Worm (Caenorhabditis elegans) whole organism, L4 larva: ENCODE data around the gene H20E11.3.

Experiments used
- D1046.2 ChIP-seq: fragments of 200-800 bp; sonication (Bioruptor generic); IDR thresholded peaks from 2 replicates; pipeline ENCODE4 v1.3.6; 2022; ENCODE audit warnings: missing genetic modification characterization, missing compliant biosample characterization
- F10B5.3 ChIP-seq: sonication (generic microtip); optimal IDR thresholded peaks from 2 replicates; lab custom pipeline; 2016; ENCODE audit warnings: mild to moderate bottlenecking, missing genetic modification characterization, missing compliant biosample characterization
- Y105C5A.15 ChIP-seq: fragments of 200-800 bp; sonication (Bioruptor generic); IDR thresholded peaks from 2 replicates; pipeline ENCODE4 v1.3.6; 2022; ENCODE audit warnings: missing genetic modification characterization, missing compliant biosample characterization
- Y5F2A.4 ChIP-seq: fragments of 200-800 bp; sonication (Bioruptor generic); optimal IDR thresholded peaks from 2 replicates; lab custom pipeline; 2018; ENCODE audit warnings: mild to moderate bottlenecking, missing genetic modification characterization, missing compliant biosample characterization
- Y75B8A.6 ChIP-seq: fragments of 200-800 bp; sonication (Bioruptor generic); IDR thresholded peaks from 2 replicates; pipeline ENCODE4 v1.3.6; 2022; ENCODE audit warnings: missing genetic modification reagents, missing genetic modification characterization, missing compliant biosample characterization
- aha-1 ChIP-seq: fragments of 150-350 bp; peaks from one replicate; lab custom pipeline; 2014; ENCODE audit warnings: missing biosample characterization, missing genetic modification characterization
- attf-4 ChIP-seq: sonication (generic microtip); optimal IDR thresholded peaks from 3 replicates; lab custom pipeline; 2017; ENCODE audit warnings: missing biosample characterization, missing genetic modification characterization
- ceh-20 ChIP-seq: fragments of 200-800 bp; sonication (Bioruptor generic); IDR thresholded peaks from 2 replicates; pipeline ENCODE4 v1.3.6; 2022; ENCODE audit warnings: missing genetic modification reagents, missing genetic modification characterization, missing compliant biosample characterization
- ceh-44 ChIP-seq: fragments of 200-800 bp; sonication (Bioruptor generic); IDR thresholded peaks from 2 replicates; pipeline ENCODE4 v1.3.6; 2022; ENCODE audit warnings: missing genetic modification reagents, missing genetic modification characterization, missing compliant biosample characterization
- ceh-62 ChIP-seq: sonication (generic microtip); optimal IDR thresholded peaks from 2 replicates; lab custom pipeline; 2017; ENCODE audit warnings: missing biosample characterization, missing genetic modification characterization
- ces-1 ChIP-seq: fragments of 150-350 bp; sonication (generic microtip); optimal IDR thresholded peaks from 4 replicates; lab custom pipeline; 2014; ENCODE audit warnings: missing biosample characterization, missing genetic modification reagents, missing genetic modification characterization
- cey-2 ChIP-seq: sonication (generic microtip); optimal IDR thresholded peaks from 3 replicates; lab custom pipeline; 2017; ENCODE audit warnings: missing genetic modification characterization, mild to moderate bottlenecking, missing compliant biosample characterization, antibody characterized with exemption, borderline replicate concordance; ENCODE audit not compliant: insufficient read depth
- daf-12 ChIP-seq: fragments of 150-350 bp; optimal IDR thresholded peaks from 2 replicates; lab custom pipeline; 2014; ENCODE audit warnings: missing biosample characterization, missing genetic modification reagents, missing genetic modification characterization
- daf-16 ChIP-seq, 3 experiments: sonication (generic microtip); optimal IDR thresholded peaks; 2 replicates each; lab custom pipeline; 2016 to 2017; ENCODE audit warnings: missing genetic modification characterization in 3 of 3, missing genetic modification reagents in 3 of 3, mild to moderate bottlenecking in 2 of 3, missing compliant biosample characterization in 2 of 3, missing biosample characterization in 1 of 3, moderate library complexity in 1 of 3
- daf-19 ChIP-seq: fragments of 200-800 bp; sonication (Bioruptor generic); conservative IDR thresholded peaks from 2 replicates; pipeline ENCODE4 v1.3.6; 2022; ENCODE audit warnings: missing genetic modification characterization, missing compliant biosample characterization
- dmd-6 ChIP-seq: fragments of 200-800 bp; sonication (Bioruptor generic); IDR thresholded peaks from 2 replicates; pipeline ENCODE4 v1.3.6; 2022; ENCODE audit warnings: missing genetic modification reagents, missing genetic modification characterization, missing compliant biosample characterization
- dmd-9 ChIP-seq: fragments of 200-800 bp; sonication (Bioruptor generic); IDR thresholded peaks from 2 replicates; pipeline ENCODE4 v1.3.6; 2022; ENCODE audit warnings: missing genetic modification reagents, missing genetic modification characterization, missing compliant biosample characterization
- dve-1 ChIP-seq: sonication (generic microtip); optimal IDR thresholded peaks from 2 replicates; lab custom pipeline; 2017; ENCODE audit warnings: antibody characterized with exemption, mild to moderate bottlenecking, missing genetic modification characterization, missing compliant biosample characterization; ENCODE audit not compliant: insufficient read depth
- egl-27 ChIP-seq: sonication (generic microtip); optimal IDR thresholded peaks from 3 replicates; lab custom pipeline; 2017; ENCODE audit warnings: missing biosample characterization, missing genetic modification reagents, missing genetic modification characterization
- fos-1 ChIP-seq: fragments of 150-350 bp; optimal IDR thresholded peaks from 2 replicates; lab custom pipeline; 2014; ENCODE audit warnings: missing biosample characterization, missing genetic modification characterization
- hif-1 ChIP-seq, 2 experiments: sonication (generic microtip); optimal IDR thresholded peaks; 2 replicates each; lab custom pipeline; 2016 to 2017; ENCODE audit warnings: missing compliant biosample characterization in 2 of 2, missing genetic modification characterization in 2 of 2, missing genetic modification reagents in 2 of 2, missing genotype in 2 of 2, mild to moderate bottlenecking in 1 of 2
- hlh-11 ChIP-seq: fragments of 200-800 bp; sonication (Bioruptor generic); optimal IDR thresholded peaks from 2 replicates; lab custom pipeline; 2018; ENCODE audit warnings: mild to moderate bottlenecking, missing genetic modification characterization, missing compliant biosample characterization
- jun-1 ChIP-seq: fragments of 150-350 bp; optimal IDR thresholded peaks from 2 replicates; lab custom pipeline; 2014; ENCODE audit warnings: missing biosample characterization, missing genetic modification reagents, missing genetic modification characterization
- lin-13 ChIP-seq: fragments of 150-350 bp; optimal IDR thresholded peaks from 2 replicates; lab custom pipeline; 2014; ENCODE audit warnings: missing biosample characterization, missing genetic modification reagents, missing genetic modification characterization
- lin-15B ChIP-seq: fragments of 150-350 bp; sonication (generic microtip); optimal IDR thresholded peaks from 3 replicates; lab custom pipeline; 2014; ENCODE audit warnings: missing biosample characterization, missing genetic modification characterization
- lin-29 ChIP-seq: fragments of 200-800 bp; sonication (Bioruptor generic); IDR thresholded peaks from 2 replicates; pipeline ENCODE4 v1.3.6; 2022; ENCODE audit warnings: missing genetic modification reagents, missing genetic modification characterization, missing compliant biosample characterization
- lin-38 ChIP-seq: fragments of 200-800 bp; sonication (Bioruptor generic); IDR thresholded peaks from 2 replicates; pipeline ENCODE4 v1.3.6; 2022; ENCODE audit warnings: missing genetic modification reagents, missing genetic modification characterization, missing compliant biosample characterization
- lin-39 ChIP-seq: fragments of 150-350 bp; optimal IDR thresholded peaks from 2 replicates; lab custom pipeline; 2014; ENCODE audit warnings: missing biosample characterization, missing genetic modification reagents, missing genetic modification characterization
- lir-3 ChIP-seq: sonication (generic microtip); optimal IDR thresholded peaks from 2 replicates; lab custom pipeline; 2016; ENCODE audit warnings: mild to moderate bottlenecking, missing genetic modification characterization, missing compliant biosample characterization
- madf-9 ChIP-seq: fragments of 200-800 bp; sonication (Bioruptor generic); conservative IDR thresholded peaks from 2 replicates; pipeline ENCODE4 v1.3.6; 2022; ENCODE audit warnings: missing genetic modification reagents, missing genetic modification characterization, missing compliant biosample characterization
- mdl-1 ChIP-seq, 2 experiments: fragments of 150-350 bp in 1 of 2; sonication (generic microtip) in 1 of 2; optimal IDR thresholded peaks; 2 replicates each; lab custom pipeline; 2014 to 2017; ENCODE audit warnings: missing biosample characterization in 2 of 2, missing genetic modification characterization in 2 of 2
- mdt-29 ChIP-seq: fragments of 200-800 bp; sonication (Bioruptor generic); IDR thresholded peaks from 2 replicates; pipeline ENCODE4 v1.3.6; 2022; ENCODE audit warnings: missing genetic modification reagents, missing genetic modification characterization, missing compliant biosample characterization
- mxl-2 ChIP-seq: fragments of 200-800 bp; sonication (Bioruptor generic); conservative IDR thresholded peaks from 2 replicates; pipeline ENCODE4 v1.3.6; 2022; ENCODE audit warnings: missing genetic modification reagents, missing genetic modification characterization, missing compliant biosample characterization
- nhr-102 ChIP-seq: sonication (generic microtip); optimal IDR thresholded peaks from 2 replicates; lab custom pipeline; 2016; ENCODE audit warnings: mild to moderate bottlenecking, missing genetic modification characterization, moderate library complexity, missing compliant biosample characterization
- nhr-111 ChIP-seq: fragments of 200-800 bp; sonication (Bioruptor generic); optimal IDR thresholded peaks from 2 replicates; lab custom pipeline; 2018; ENCODE audit warnings: mild to moderate bottlenecking, missing genetic modification characterization, missing compliant biosample characterization
- nhr-25 ChIP-seq: sonication (generic microtip); optimal IDR thresholded peaks from 2 replicates; lab custom pipeline; 2017; ENCODE audit warnings: missing genetic modification characterization, mild to moderate bottlenecking, missing compliant biosample characterization, antibody characterized with exemption, moderate library complexity, borderline replicate concordance; ENCODE audit not compliant: insufficient read depth
- nhr-42 ChIP-seq: fragments of 200-800 bp; sonication (Bioruptor generic); IDR thresholded peaks from 2 replicates; pipeline ENCODE4 v1.3.6; 2022; ENCODE audit warnings: missing genetic modification characterization, missing compliant biosample characterization
- nhr-48 ChIP-seq: sonication (generic microtip); optimal IDR thresholded peaks from 2 replicates; lab custom pipeline; 2016; ENCODE audit warnings: mild to moderate bottlenecking, missing genetic modification characterization, missing compliant biosample characterization
- nhr-76 ChIP-seq: fragments of 150-350 bp; optimal IDR thresholded peaks from 2 replicates; lab custom pipeline; 2014; ENCODE audit warnings: missing biosample characterization, missing genetic modification characterization
- php-3 ChIP-seq: fragments of 200-800 bp; sonication (Bioruptor generic); IDR thresholded peaks from 2 replicates; pipeline ENCODE4 v1.3.6; 2022; ENCODE audit warnings: missing genetic modification reagents, missing genetic modification characterization, missing compliant biosample characterization
- rbr-2 ChIP-seq: sonication (generic microtip); optimal IDR thresholded peaks from 2 replicates; lab custom pipeline; 2016; ENCODE audit warnings: missing genotype, missing genetic modification characterization, missing compliant biosample characterization
- saeg-2 ChIP-seq: fragments of 200-800 bp; sonication (Bioruptor generic); IDR thresholded peaks from 2 replicates; pipeline ENCODE4 v1.3.6; 2022; ENCODE audit warnings: missing genetic modification reagents, missing genetic modification characterization, missing compliant biosample characterization
- snpc-1.2 ChIP-seq: fragments of 200-800 bp; sonication (Bioruptor generic); IDR thresholded peaks from 2 replicates; pipeline ENCODE4 v1.3.6; 2022; ENCODE audit warnings: missing genetic modification reagents, missing genetic modification characterization, missing compliant biosample characterization
- unc-130 ChIP-seq: sonication (generic microtip); optimal IDR thresholded peaks from 2 replicates; lab custom pipeline; 2016; ENCODE audit warnings: missing genetic modification reagents, missing genetic modification characterization, missing compliant biosample characterization
- zfp-2 ChIP-seq: sonication (generic microtip); optimal IDR thresholded peaks from 2 replicates; lab custom pipeline; 2016; ENCODE audit warnings: mild to moderate bottlenecking, missing genetic modification characterization, missing compliant biosample characterization
- zfp-3 ChIP-seq: fragments of 200-800 bp; sonication (Bioruptor generic); conservative IDR thresholded peaks from 2 replicates; pipeline ENCODE4 v1.3.6; 2022; ENCODE audit warnings: missing genetic modification reagents, missing genetic modification characterization, missing compliant biosample characterization
- ztf-11 ChIP-seq: fragments of 150-350 bp; optimal IDR thresholded peaks from 2 replicates; lab custom pipeline; 2014; ENCODE audit warnings: missing biosample characterization, missing genetic modification characterization
- ztf-7 ChIP-seq: fragments of 150-350 bp; optimal IDR thresholded peaks from 2 replicates; lab custom pipeline; 2014; ENCODE audit warnings: missing biosample characterization, missing genetic modification characterization

Gene H20E11.3

DNA sequence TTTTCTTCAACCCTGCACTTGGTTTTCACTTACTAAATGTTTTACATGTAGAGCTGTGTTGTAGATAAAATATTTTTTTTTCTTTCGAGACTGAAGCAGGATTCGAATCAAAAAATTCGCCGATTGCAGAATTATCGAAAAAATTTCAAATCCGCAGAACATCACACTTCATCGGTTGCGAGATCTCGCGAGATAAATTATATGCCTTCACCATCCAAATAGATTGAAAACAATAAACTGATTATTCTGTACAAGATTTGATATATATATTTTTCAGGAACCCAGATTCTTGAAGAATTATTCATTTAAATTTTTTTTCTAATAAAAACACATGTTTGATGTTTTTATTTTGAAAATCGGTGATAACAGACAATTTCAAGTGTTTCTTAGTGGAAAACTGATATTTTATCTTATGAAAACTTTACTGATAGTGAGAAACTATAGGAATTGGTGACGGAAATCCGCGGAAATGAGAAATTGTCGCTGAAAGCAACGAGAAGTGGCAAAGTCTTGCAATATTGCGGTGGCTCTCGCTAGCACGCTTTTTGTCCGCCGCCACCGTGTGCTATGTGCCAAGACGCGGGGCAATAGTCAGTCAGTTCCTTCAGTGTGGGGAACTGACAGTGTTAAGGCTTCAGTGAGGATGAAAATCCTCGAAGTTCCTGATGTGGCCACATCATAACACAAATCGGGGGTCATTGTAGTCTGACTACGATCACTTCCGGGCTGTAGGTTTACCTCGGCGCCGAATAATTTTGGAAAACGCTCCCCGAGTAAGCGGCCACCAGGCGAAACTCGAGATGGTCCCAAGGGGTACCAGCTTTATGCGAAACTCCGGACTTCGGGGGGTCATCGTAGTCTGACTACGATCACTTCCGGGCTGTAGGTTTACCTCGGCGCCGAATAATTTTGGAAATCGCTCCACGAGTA, 32.0 kb upstream of the H20E11.3 start (continued):
- no peak for TF ChIP-seq fos-1 (tag; lab: Kevin White, UChicago)
- no peak for TF ChIP-seq F10B5.3 (tag; lab: Kevin White, UChicago)
- no peak for TF ChIP-seq unc-130 (GFP tag; lab: Kevin White, UChicago)
- no peak for TF ChIP-seq php-3 (GFP tag; lab: Robert Waterston, UW)
- TF ChIP-seq lin-29: no peak
- no peak for TF ChIP-seq ztf-11 (tag; lab: Kevin White, UChicago)
- peak; percentile 22 for TF ChIP-seq lin-13 (GFP tag; lab: Kevin White, UChicago)
- no peak for TF ChIP-seq lin-15B (tag; lab: Kevin White, UChicago)
- TF ChIP-seq cey-2 (tag; lab: Kevin White, UChicago): no peak
- no peak for TF ChIP-seq daf-16 (GFP tag; optimal IDR thresholded peaks at IDR 0.05; lab: Kevin White, UChicago)
- peak; percentile 15 for TF ChIP-seq daf-16 (tag; optimal IDR thresholded peaks at IDR 0.05; lab: Kevin White, UChicago)
- TF ChIP-seq ceh-44: no peak
- TF ChIP-seq zfp-3 (GFP tag; lab: Robert Waterston, UW): peak; percentile 63
- TF ChIP-seq aha-1 (tag; lab: Kevin White, UChicago): peak; percentile 73
- TF ChIP-seq daf-19 (GFP tag; lab: Robert Waterston, UW): no peak
- no peak for TF ChIP-seq lin-39 (tag; lab: Kevin White, UChicago)
- TF ChIP-seq saeg-2: no peak
- TF ChIP-seq nhr-25 (tag; lab: Kevin White, UChicago): no peak
- TF ChIP-seq hlh-11 (tag; lab: Kevin White, UChicago): no peak
- no peak for TF ChIP-seq nhr-111 (GFP tag; lab: Kevin White, UChicago)
- no peak for TF ChIP-seq nhr-76 (tag; lab: Kevin White, UChicago)
- TF ChIP-seq madf-9 (GFP tag; lab: Robert Waterston, UW): no peak
- no peak for TF ChIP-seq daf-12 (tag; lab: Kevin White, UChicago)
- TF ChIP-seq hif-1 (tag; optimal IDR thresholded peaks at IDR 0.05; lab: Kevin White, UChicago): no peak
- TF ChIP-seq dve-1 (tag; lab: Kevin White, UChicago): peak; percentile 51
- TF ChIP-seq lir-3 (tag; lab: Kevin White, UChicago): no peak
- TF ChIP-seq snpc-1.2: peak; percentile 82
- no peak for TF ChIP-seq jun-1 (tag; lab: Kevin White, UChicago)
- 0 out of 2 replicates have a peak, but pooled peaks have one; percentile 7 for TF ChIP-seq dmd-6
- no peak for TF ChIP-seq Y75B8A.6
- TF ChIP-seq ceh-62 (tag; lab: Kevin White, UChicago): no peak
- no peak for TF ChIP-seq egl-27
- TF ChIP-seq nhr-48: peak; percentile 36
- TF ChIP-seq ceh-20 (GFP tag; lab: Robert Waterston, UW): no peak
- TF ChIP-seq D1046.2 (GFP tag; lab: Robert Waterston, UW): 0 out of 2 replicates have a peak, but pooled peaks have one; percentile 32
- no peak for TF ChIP-seq dmd-9
- peak; percentile 32 for TF ChIP-seq lin-38 (GFP tag; lab: Robert Waterston, UW)
- TF ChIP-seq Y5F2A.4 (GFP tag; lab: Kevin White, UChicago): no peak
- TF ChIP-seq zfp-2 (tag; lab: Kevin White, UChicago): no peak
- no peak for TF ChIP-seq mdt-29
- no peak for TF ChIP-seq ztf-7 (tag; lab: Kevin White, UChicago)
- TF ChIP-seq attf-4: peak; percentile 26
- TF ChIP-seq rbr-2 (tag; lab: Kevin White, UChicago): no peak
- TF ChIP-seq nhr-102: peak; percentile 72
- no peak for TF ChIP-seq mxl-2 (GFP tag; lab: Robert Waterston, UW)
- no peak for TF ChIP-seq nhr-42
- no peak for TF ChIP-seq mdl-1 (tag; optimal IDR thresholded peaks at IDR 0.05; lab: Kevin White, UChicago)
- no peak for TF ChIP-seq ces-1 (GFP tag; lab: Kevin White, UChicago)
- TF ChIP-seq Y105C5A.15 (GFP tag; lab: Robert Waterston, UW): no peak
